Worm (Caenorhabditis elegans) whole organism, L3 larva: ENCODE results near the gene F59E11.2.

Experiments used
- R02D3.7 ChIP-seq: fragments of 150-350 bp; optimal IDR thresholded peaks from 2 replicates; lab custom pipeline; 2014; ENCODE audit warnings: missing biosample characterization, missing genetic modification characterization
- nhr-77 ChIP-seq: fragments of 150-350 bp; optimal IDR thresholded peaks from 2 replicates; lab custom pipeline; 2014; ENCODE audit warnings: missing biosample characterization, missing genetic modification characterization

DNA sequence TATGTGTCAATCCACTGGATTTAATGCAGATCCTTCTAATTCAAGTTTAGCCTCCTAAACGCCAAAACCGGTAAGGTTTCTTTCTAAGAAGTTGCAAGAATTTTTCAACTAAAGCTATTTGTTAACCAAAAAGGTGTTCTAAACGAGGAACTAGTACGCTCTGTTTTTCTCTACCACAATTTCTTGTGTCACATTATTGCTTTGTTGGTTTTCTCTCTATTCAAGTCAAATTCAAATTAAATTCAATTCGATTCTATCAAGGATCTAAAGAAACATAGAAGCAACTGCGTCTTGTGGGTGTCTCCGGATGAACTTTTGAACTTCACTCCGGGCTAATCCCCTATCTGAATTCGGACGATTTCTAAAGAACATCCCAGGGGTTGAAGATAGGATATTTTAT is 15.2 kb downstream of the F59E11.2 start, which contains the start of gene oac-40:
- TF ChIP-seq R02D3.7 (tag; lab: Kevin White, UChicago): no peak
- TF ChIP-seq nhr-77 (tag; lab: Kevin White, UChicago): no peak
